Fruit fly (Drosophila melanogaster): ENCODE data around the gene CG7720.

DNA sequence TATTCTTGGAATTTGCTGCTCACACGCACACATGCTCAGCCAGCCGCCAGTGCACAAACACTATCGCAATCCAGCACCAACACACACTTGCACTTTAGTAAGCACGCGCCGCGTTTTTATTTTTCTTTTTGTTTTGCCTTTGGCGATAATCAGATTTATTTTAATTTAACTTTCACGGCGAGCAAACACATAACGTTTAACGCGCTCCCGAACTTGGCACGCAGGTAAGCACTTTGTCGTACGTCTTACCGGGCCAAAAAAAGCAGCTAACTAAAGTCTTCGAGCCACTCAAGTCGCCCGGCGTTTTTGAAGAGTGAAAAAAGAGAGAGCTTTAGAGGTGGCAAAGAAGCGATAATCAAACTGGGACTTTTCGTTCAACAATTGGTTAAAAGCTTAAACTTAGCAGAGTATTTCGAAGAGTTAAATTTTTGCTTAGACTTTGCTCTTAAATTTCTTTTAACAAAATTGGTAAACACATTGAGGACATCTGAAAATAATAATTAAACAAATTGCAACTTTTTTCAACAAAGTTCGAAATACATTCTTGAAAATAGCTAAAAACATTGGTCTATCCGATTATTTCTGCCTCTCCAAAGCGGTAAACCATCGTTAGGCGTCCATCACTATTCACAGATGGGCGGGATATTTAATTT, 51.6 kb downstream of the CG7720 start, which contains the start of gene Mekk1:
- TF ChIP-seq EcR (GFP tag; optimal IDR thresholded peaks at IDR 0.05), result no peak
- TF ChIP-seq Dll (optimal IDR thresholded peaks at IDR 0.05), result no peak
- TF ChIP-seq pan (optimal IDR thresholded peaks at IDR 0.05), result no peak
- TF ChIP-seq CG8478 (optimal IDR thresholded peaks at IDR 0.05), result no peak
- TF ChIP-seq psq (optimal IDR thresholded peaks at IDR 0.05), result no peak
